Worm (Caenorhabditis elegans) whole organism, mixed stage, embryonic: ENCODE data around the gene fbxl-5.

ENCODE experiments used
- M03D4.4 ChIP-seq: sonication (generic microtip); optimal IDR thresholded peaks from 2 replicates; lab custom pipeline; 2017; ENCODE audit warnings: mild to moderate bottlenecking, missing genetic modification characterization, missing compliant biosample characterization
- bed-3 ChIP-seq: fragments of 200-800 bp; sonication (Bioruptor generic); optimal IDR thresholded peaks from 3 replicates; lab custom pipeline; 2018; ENCODE audit warnings: mild to moderate bottlenecking, missing genetic modification characterization, moderate library complexity, missing compliant biosample characterization
- blmp-1 ChIP-seq: fragments of 150-350 bp; optimal IDR thresholded peaks from 2 replicates; lab custom pipeline; 2014; ENCODE audit warnings: missing biosample characterization, missing genetic modification characterization
- ceh-39 ChIP-seq: fragments of 150-350 bp; optimal IDR thresholded peaks from 2 replicates; lab custom pipeline; 2014; ENCODE audit warnings: missing biosample characterization, missing genetic modification characterization
- ceh-43 ChIP-seq: fragments of 200-800 bp; sonication (Bioruptor generic); optimal IDR thresholded peaks from 2 replicates; lab custom pipeline; 2018; ENCODE audit warnings: mild to moderate bottlenecking, missing genetic modification characterization, moderate library complexity, missing compliant biosample characterization
- ceh-83 ChIP-seq: fragments of 200-800 bp; sonication (Bioruptor generic); optimal IDR thresholded peaks from 2 replicates; lab custom pipeline; 2018; ENCODE audit warnings: mild to moderate bottlenecking, missing genetic modification characterization, missing compliant biosample characterization
- ces-1 ChIP-seq: fragments of 150-350 bp; optimal IDR thresholded peaks from 2 replicates; lab custom pipeline; 2014; ENCODE audit warnings: missing biosample characterization, missing genetic modification reagents, missing genetic modification characterization
- cnd-1 ChIP-seq: fragments of 200-800 bp; sonication (Bioruptor generic); optimal IDR thresholded peaks from 2 replicates; lab custom pipeline; 2018; ENCODE audit warnings: mild to moderate bottlenecking, missing genetic modification characterization, missing compliant biosample characterization
- drap-1 ChIP-seq: fragments of 200-800 bp; sonication (Bioruptor generic); optimal IDR thresholded peaks from 3 replicates; lab custom pipeline; 2018; ENCODE audit warnings: mild to moderate bottlenecking, missing genetic modification characterization, missing compliant biosample characterization
- elt-1 ChIP-seq: sonication (generic microtip); optimal IDR thresholded peaks from 2 replicates; lab custom pipeline; 2017; ENCODE audit warnings: missing genetic modification characterization, mild to moderate bottlenecking, missing compliant biosample characterization, antibody characterized with exemption, moderate library complexity, borderline replicate concordance; ENCODE audit not compliant: insufficient read depth
- elt-3 ChIP-seq: fragments of 150-350 bp; optimal IDR thresholded peaks from 2 replicates; lab custom pipeline; 2014; ENCODE audit warnings: missing biosample characterization, missing genetic modification characterization
- flh-1 ChIP-seq: fragments of 200-800 bp; sonication (Bioruptor generic); optimal IDR thresholded peaks from 2 replicates; lab custom pipeline; 2018; ENCODE audit warnings: mild to moderate bottlenecking, missing genetic modification characterization, moderate library complexity, missing compliant biosample characterization
- ham-2 ChIP-seq: fragments of 200-800 bp; sonication (Bioruptor generic); optimal IDR thresholded peaks from 2 replicates; lab custom pipeline; 2018; ENCODE audit warnings: mild to moderate bottlenecking, missing genetic modification characterization, missing compliant biosample characterization
- hlh-1 ChIP-seq: fragments of 150-350 bp; optimal IDR thresholded peaks from 2 replicates; lab custom pipeline; 2014; ENCODE audit warnings: missing biosample characterization, missing genetic modification reagents, missing genetic modification characterization
- lin-13 ChIP-seq: fragments of 150-350 bp; optimal IDR thresholded peaks from 2 replicates; lab custom pipeline; 2014; ENCODE audit warnings: missing biosample characterization, missing genetic modification characterization
- lin-32 ChIP-seq: fragments of 200-800 bp; sonication (Bioruptor generic); optimal IDR thresholded peaks from 2 replicates; lab custom pipeline; 2018; ENCODE audit warnings: mild to moderate bottlenecking, missing genetic modification characterization, missing compliant biosample characterization
- mab-5 ChIP-seq: fragments of 150-350 bp; optimal IDR thresholded peaks from 2 replicates; lab custom pipeline; 2014; ENCODE audit warnings: missing biosample characterization, missing genetic modification characterization
- mep-1 ChIP-seq: fragments of 150-350 bp; optimal IDR thresholded peaks from 2 replicates; lab custom pipeline; 2017; ENCODE audit warnings: missing biosample characterization, missing genetic modification reagents, missing genetic modification characterization, inconsistent platforms
- mls-2 ChIP-seq: sonication (generic microtip); optimal IDR thresholded peaks from 2 replicates; lab custom pipeline; 2016; ENCODE audit warnings: mild to moderate bottlenecking, missing genetic modification characterization, moderate library complexity, missing compliant biosample characterization
- nhr-12 ChIP-seq: fragments of 150-350 bp; optimal IDR thresholded peaks from 2 replicates; lab custom pipeline; 2014; ENCODE audit warnings: missing biosample characterization, missing genetic modification characterization
- nhr-2 ChIP-seq: fragments of 150-350 bp; optimal IDR thresholded peaks from 2 replicates; lab custom pipeline; 2014; ENCODE audit warnings: missing biosample characterization, missing genetic modification characterization
- nhr-237 ChIP-seq: fragments of 150-350 bp; optimal IDR thresholded peaks from 2 replicates; lab custom pipeline; 2014; ENCODE audit warnings: missing biosample characterization, missing genetic modification characterization
- nhr-28 ChIP-seq: fragments of 150-350 bp; optimal IDR thresholded peaks from 2 replicates; lab custom pipeline; 2014; ENCODE audit warnings: missing biosample characterization, missing genetic modification characterization
- nhr-76 ChIP-seq: sonication (generic microtip); optimal IDR thresholded peaks from 2 replicates; lab custom pipeline; 2017; ENCODE audit warnings: missing biosample characterization, missing genetic modification characterization
- pha-4 ChIP-seq: fragments of 150-350 bp; optimal IDR thresholded peaks from 2 replicates; lab custom pipeline; 2018; ENCODE audit warnings: missing biosample characterization, missing genetic modification reagents, missing genetic modification characterization
- sem-2 ChIP-seq: fragments of 200-800 bp; sonication (Bioruptor generic); optimal IDR thresholded peaks from 2 replicates; lab custom pipeline; 2018; ENCODE audit warnings: mild to moderate bottlenecking, missing genetic modification characterization, missing compliant biosample characterization
- snpc-4 ChIP-seq: fragments of 150-350 bp; optimal IDR thresholded peaks from 2 replicates; lab custom pipeline; 2014; ENCODE audit warnings: missing biosample characterization, missing genetic modification characterization
- sptf-1 ChIP-seq: sonication (generic microtip); optimal IDR thresholded peaks from 2 replicates; lab custom pipeline; 2017; ENCODE audit warnings: mild to moderate bottlenecking, missing genetic modification characterization, moderate library complexity, missing compliant biosample characterization
- tbx-8 ChIP-seq: fragments of 200-800 bp; sonication (Bioruptor generic); optimal IDR thresholded peaks from 2 replicates; lab custom pipeline; 2018; ENCODE audit warnings: mild to moderate bottlenecking, missing genetic modification characterization, moderate library complexity, missing compliant biosample characterization
- unc-120 ChIP-seq: sonication (generic microtip); optimal IDR thresholded peaks from 2 replicates; lab custom pipeline; 2017; ENCODE audit warnings: missing genetic modification characterization, missing compliant biosample characterization; ENCODE audit not compliant: poor library complexity, severe bottlenecking
- unc-62 ChIP-seq: fragments of 150-350 bp; optimal IDR thresholded peaks from 2 replicates; lab custom pipeline; 2014; ENCODE audit warnings: missing biosample characterization, missing genetic modification reagents, missing genetic modification characterization
- zip-8 ChIP-seq: fragments of 150-350 bp; optimal IDR thresholded peaks from 2 replicates; lab custom pipeline; 2014; ENCODE audit warnings: missing biosample characterization, missing genetic modification characterization
- ztf-11 ChIP-seq: fragments of 150-350 bp; optimal IDR thresholded peaks from 2 replicates; lab custom pipeline; 2014; ENCODE audit warnings: missing biosample characterization, missing genetic modification characterization

The fbxl-5 gene

DNA sequence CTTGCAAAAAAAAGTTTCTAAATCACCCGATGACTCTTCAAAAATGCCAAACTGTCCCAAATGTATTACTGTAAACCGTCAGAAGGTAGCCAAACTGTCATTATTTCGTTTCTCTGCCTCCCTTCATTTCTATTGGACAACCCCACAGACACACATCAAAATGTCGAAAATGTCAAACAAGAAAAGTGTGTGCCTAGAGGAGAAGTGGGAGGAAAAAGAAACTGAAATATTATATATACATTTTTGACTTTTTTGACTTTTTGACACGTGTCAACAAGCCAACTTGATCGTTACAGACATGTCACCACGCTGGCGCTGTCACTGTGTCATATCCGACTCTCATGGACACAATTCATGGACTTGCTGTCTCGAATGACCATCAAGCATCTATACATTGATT lies 7.0 kb downstream of the fbxl-5 start:
- TF ChIP-seq ceh-39 (tag; lab: Kevin White, UChicago), result no peak
- TF ChIP-seq mls-2, result no peak
- TF ChIP-seq lin-32 (GFP tag; lab: Kevin White, UChicago), result no peak
- no peak for TF ChIP-seq snpc-4
- no peak for TF ChIP-seq M03D4.4 (tag; lab: Kevin White, UChicago)
- no peak for TF ChIP-seq mep-1
- no peak for TF ChIP-seq elt-3 (tag; lab: Kevin White, UChicago)
- TF ChIP-seq nhr-12 (tag; lab: Kevin White, UChicago), result no peak
- TF ChIP-seq zip-8, result no peak
- no peak for TF ChIP-seq nhr-237 (tag; lab: Kevin White, UChicago)
- no peak for TF ChIP-seq blmp-1 (tag; lab: Kevin White, UChicago)
- TF ChIP-seq lin-13 (tag; lab: Kevin White, UChicago), result no peak

DNA sequence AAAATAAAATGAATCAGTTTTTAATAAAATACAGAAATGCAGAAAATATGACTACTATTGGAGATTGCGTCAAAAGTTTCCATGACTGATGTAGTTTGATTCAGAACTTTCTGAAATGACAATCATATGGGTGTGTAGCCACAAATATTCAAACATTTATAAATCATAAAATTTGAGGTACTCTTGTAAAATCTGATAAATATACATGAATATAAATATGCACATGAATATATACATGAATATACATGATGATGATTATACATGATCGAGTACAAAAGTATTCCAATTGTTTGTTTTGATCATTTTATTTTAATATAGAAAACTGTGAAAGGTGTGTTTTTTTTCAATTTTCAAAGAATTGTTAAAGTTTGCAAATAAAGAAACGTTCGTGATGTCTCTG lies 11.8 kb downstream of the fbxl-5 start, which contains the start of gene T05B11.4:
Gene T05B11.4, minus strand, starts transcription at position 101 of the 400 bp plus-strand sequence.
- TF ChIP-seq elt-3 (tag; lab: Kevin White, UChicago) (no peak), ztf-11 (tag; lab: Kevin White, UChicago) (no peak), sem-2 (GFP tag; lab: Kevin White, UChicago) (no peak), ceh-83 (no peak), M03D4.4 (tag; lab: Kevin White, UChicago) (no peak), zip-8 (no peak), elt-1 (tag; lab: Kevin White, UChicago) (no peak), lin-32 (GFP tag; lab: Kevin White, UChicago) (no peak), hlh-1 (tag; lab: Kevin White, UChicago) (no peak), nhr-237 (tag; lab: Kevin White, UChicago) (no peak), cnd-1 (no peak), nhr-28 (tag; lab: Kevin White, UChicago) (no peak), ham-2 (GFP tag; lab: Kevin White, UChicago) (no peak), blmp-1 (tag; lab: Kevin White, UChicago) (no peak), drap-1 (GFP tag; lab: Kevin White, UChicago) (no peak), nhr-2 (tag; lab: Kevin White, UChicago) (no peak)

DNA sequence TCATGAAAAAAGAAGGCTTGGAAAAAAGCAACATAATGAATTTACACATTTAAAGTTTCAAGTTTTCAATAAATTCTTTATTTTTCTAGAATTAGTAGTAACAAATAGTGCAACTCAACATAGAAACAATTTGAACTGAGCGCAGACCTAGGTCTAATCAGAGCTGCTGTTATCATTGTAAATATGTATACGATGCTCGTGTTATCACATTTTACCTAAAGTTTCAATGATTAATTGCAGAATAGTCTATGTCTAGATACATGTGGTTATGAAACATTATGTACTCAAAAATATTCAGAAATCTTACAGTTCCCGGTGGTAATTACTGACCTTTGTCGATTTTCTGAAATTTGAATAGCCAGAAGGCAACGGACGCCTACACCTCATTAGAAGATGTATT lies 13.3 kb downstream of the fbxl-5 start:
- TF ChIP-seq zip-8 (no peak), nhr-12 (tag; lab: Kevin White, UChicago) (no peak), nhr-28 (tag; lab: Kevin White, UChicago) (no peak), ceh-83 (no peak), ceh-43 (GFP tag; lab: Kevin White, UChicago) (no peak), elt-3 (tag; lab: Kevin White, UChicago) (no peak), hlh-1 (tag; lab: Kevin White, UChicago) (no peak), drap-1 (GFP tag; lab: Kevin White, UChicago) (no peak), sptf-1 (tag; lab: Kevin White, UChicago) (no peak), M03D4.4 (tag; lab: Kevin White, UChicago) (no peak), nhr-76 (tag; lab: Kevin White, UChicago) (no peak), flh-1 (GFP tag; lab: Kevin White, UChicago) (no peak), pha-4 (tag; lab: Kevin White, UChicago) (no peak), unc-120 (tag; lab: Kevin White, UChicago) (no peak), blmp-1 (tag; lab: Kevin White, UChicago) (no peak), ceh-39 (tag; lab: Kevin White, UChicago) (no peak), ztf-11 (tag; lab: Kevin White, UChicago) (no peak), lin-13 (tag; lab: Kevin White, UChicago) (no peak)

DNA sequence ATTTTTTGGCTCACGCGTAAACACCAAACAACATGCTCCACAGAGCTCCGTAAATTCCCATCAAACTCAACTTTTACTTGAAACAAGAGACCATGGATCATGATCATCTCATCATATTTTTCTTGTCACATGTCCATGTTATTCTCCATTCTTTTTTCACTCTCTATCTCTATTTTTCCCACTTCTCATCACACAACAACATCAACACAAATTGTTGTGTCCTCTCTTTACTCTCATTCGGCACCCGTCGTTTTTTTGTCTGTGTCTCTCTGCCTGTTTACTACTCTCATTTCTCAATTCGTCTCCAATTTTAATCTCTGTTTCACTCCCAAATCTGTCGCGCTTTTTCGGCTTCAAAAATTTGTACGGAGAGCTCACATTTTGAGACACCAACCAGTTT lies 16.6 kb downstream of the fbxl-5 start:
- TF ChIP-seq elt-1 (tag; lab: Kevin White, UChicago) (no peak), bed-3 (GFP tag; lab: Kevin White, UChicago) (no peak), tbx-8 (GFP tag; lab: Kevin White, UChicago) (no peak), ces-1 (GFP tag; lab: Kevin White, UChicago) (peak; percentile 66), unc-62 (GFP tag; lab: Kevin White, UChicago) (peak; percentile 70), mab-5 (tag; lab: Kevin White, UChicago) (no peak), unc-120 (tag; lab: Kevin White, UChicago) (peak; percentile 27)
